Worm (Caenorhabditis elegans) whole organism, L2 larva: ENCODE results near the gene Y110A2AL.1.

Experiments
- Y55F3AM.14 ChIP-seq: fragments of 200-800 bp; sonication (Bioruptor generic); optimal IDR thresholded peaks from 2 replicates; lab custom pipeline; 2018; ENCODE audit warnings: mild to moderate bottlenecking, missing genetic modification characterization, missing compliant biosample characterization
- ZK546.5 ChIP-seq: sonication (generic microtip); optimal IDR thresholded peaks from 2 replicates; lab custom pipeline; 2017; ENCODE audit warnings: missing biosample characterization, missing genetic modification characterization
- aly-2 ChIP-seq: fragments of 150-350 bp; optimal IDR thresholded peaks from 2 replicates; lab custom pipeline; 2014; ENCODE audit warnings: missing biosample characterization, missing genetic modification characterization
- elt-3 ChIP-seq: sonication (generic microtip); optimal IDR thresholded peaks from 2 replicates; lab custom pipeline; 2017; ENCODE audit warnings: missing biosample characterization, missing genetic modification characterization
- fos-1 ChIP-seq: fragments of 150-350 bp; optimal IDR thresholded peaks from 2 replicates; lab custom pipeline; 2014; ENCODE audit warnings: missing biosample characterization, missing genetic modification characterization
- lin-11 ChIP-seq: fragments of 150-350 bp; sonication (generic microtip); optimal IDR thresholded peaks from 2 replicates; lab custom pipeline; 2014; ENCODE audit warnings: missing biosample characterization, missing genetic modification characterization, inconsistent platforms, mixed read lengths
- nhr-129 ChIP-seq: fragments of 150-350 bp; optimal IDR thresholded peaks from 2 replicates; lab custom pipeline; 2014; ENCODE audit warnings: missing biosample characterization, missing genetic modification characterization
- nhr-23 ChIP-seq: fragments of 150-350 bp; optimal IDR thresholded peaks from 2 replicates; lab custom pipeline; 2014; ENCODE audit warnings: missing biosample characterization, missing genetic modification reagents, missing genetic modification characterization
- nhr-237 ChIP-seq: fragments of 150-350 bp; optimal IDR thresholded peaks from 2 replicates; lab custom pipeline; 2014; ENCODE audit warnings: missing biosample characterization, missing genetic modification characterization
- skn-1 ChIP-seq: sonication (generic microtip); optimal IDR thresholded peaks from 2 replicates; lab custom pipeline; 2017; ENCODE audit warnings: missing biosample characterization, missing genetic modification characterization
- sma-9 ChIP-seq, 2 experiments: fragments of 150-350 bp in 1 of 2; sonication (generic microtip) in 1 of 2; optimal IDR thresholded peaks; 2 replicates each; lab custom pipeline; 2014 to 2016; ENCODE audit warnings: missing genetic modification characterization in 2 of 2, mild to moderate bottlenecking in 1 of 2, missing biosample characterization in 1 of 2, missing compliant biosample characterization in 1 of 2, missing genetic modification reagents in 1 of 2, moderate library complexity in 1 of 2
- unc-62 ChIP-seq: fragments of 150-350 bp; optimal IDR thresholded peaks from 2 replicates; lab custom pipeline; 2014; ENCODE audit warnings: missing biosample characterization, missing genetic modification reagents, missing genetic modification characterization
- zag-1 ChIP-seq: fragments of 150-350 bp; optimal IDR thresholded peaks from 2 replicates; lab custom pipeline; 2014; ENCODE audit warnings: missing biosample characterization, missing genetic modification characterization

DNA sequence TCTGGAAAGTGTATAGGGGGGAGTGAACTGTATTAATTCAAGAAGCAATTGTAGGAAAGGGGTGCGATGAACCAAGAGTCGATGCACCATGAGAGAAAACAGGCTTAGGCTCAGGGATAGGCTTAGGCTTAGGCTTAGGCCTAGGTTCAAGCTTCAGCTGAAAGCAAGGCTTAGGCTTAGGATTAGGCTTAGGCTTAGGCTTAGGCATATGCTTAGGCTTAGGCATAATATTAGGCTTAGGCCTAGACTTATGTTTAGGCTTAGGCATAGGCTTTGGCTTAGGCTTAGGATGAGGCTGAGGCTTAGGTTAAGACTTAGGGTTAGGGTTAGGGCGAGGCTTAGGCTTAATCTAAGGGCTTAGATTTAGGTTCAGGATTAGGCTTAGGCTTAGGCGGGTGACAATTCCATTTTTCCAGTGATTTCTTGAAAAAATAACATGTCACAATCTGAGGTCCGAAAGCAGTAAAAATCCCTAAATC, 12.3 kb upstream of the Y110A2AL.1 start:
- TF ChIP-seq fos-1 (tag; lab: Kevin White, UChicago) (no peak), zag-1 (no peak), Y55F3AM.14 (GFP tag; lab: Kevin White, UChicago) (no peak), unc-62 (no peak), skn-1 (tag; lab: Kevin White, UChicago) (no peak), aly-2 (tag; lab: Kevin White, UChicago) (no peak), sma-9 (GFP tag; optimal IDR thresholded peaks at IDR 0.05; lab: Kevin White, UChicago) (no peak), sma-9 (tag; optimal IDR thresholded peaks at IDR 0.05; lab: Kevin White, UChicago) (no peak), nhr-237 (no peak), ZK546.5 (tag; lab: Kevin White, UChicago) (no peak), elt-3 (tag; lab: Kevin White, UChicago) (no peak), lin-11 (tag; lab: Kevin White, UChicago) (no peak), nhr-23 (no peak), nhr-129 (tag; lab: Kevin White, UChicago) (no peak)
